Worm (Caenorhabditis elegans): ENCODE data around the gene F16B4.5.

- no peak for TF ChIP-seq T22C8.4 (GFP tag; IDR thresholded peaks at IDR 0.05)
- TF ChIP-seq ztf-23 (GFP tag; IDR thresholded peaks at IDR 0.05): no peak
- no peak for TF ChIP-seq flt-1 (GFP tag; IDR thresholded peaks at IDR 0.05)
- TF ChIP-seq tab-1 (GFP tag; IDR thresholded peaks at IDR 0.05): no peak
- no peak for TF ChIP-seq ref-1 (GFP tag; conservative IDR thresholded peaks at IDR 0.05)
- TF ChIP-seq klf-2 (GFP tag; conservative IDR thresholded peaks at IDR 0.05): no peak
Observed at ce11 chrV:1588128-1588527, at the start of gene F16B4.5.

Measured in whole organism, midembryonic.